Fruit fly (Drosophila melanogaster) whole organism: ENCODE measurements around the gene CG7806.

Experiments
- psq ChIP-seq: fragments of >200 bp; optimal IDR thresholded peaks from 2 replicates; lab custom pipeline; 2017
- usp ChIP-seq: fragments of >200 bp; optimal IDR thresholded peaks from 2 replicates; lab custom pipeline; 2017; ENCODE audit warnings: missing biosample characterization, missing genetic modification characterization, mixed read lengths

DNA sequence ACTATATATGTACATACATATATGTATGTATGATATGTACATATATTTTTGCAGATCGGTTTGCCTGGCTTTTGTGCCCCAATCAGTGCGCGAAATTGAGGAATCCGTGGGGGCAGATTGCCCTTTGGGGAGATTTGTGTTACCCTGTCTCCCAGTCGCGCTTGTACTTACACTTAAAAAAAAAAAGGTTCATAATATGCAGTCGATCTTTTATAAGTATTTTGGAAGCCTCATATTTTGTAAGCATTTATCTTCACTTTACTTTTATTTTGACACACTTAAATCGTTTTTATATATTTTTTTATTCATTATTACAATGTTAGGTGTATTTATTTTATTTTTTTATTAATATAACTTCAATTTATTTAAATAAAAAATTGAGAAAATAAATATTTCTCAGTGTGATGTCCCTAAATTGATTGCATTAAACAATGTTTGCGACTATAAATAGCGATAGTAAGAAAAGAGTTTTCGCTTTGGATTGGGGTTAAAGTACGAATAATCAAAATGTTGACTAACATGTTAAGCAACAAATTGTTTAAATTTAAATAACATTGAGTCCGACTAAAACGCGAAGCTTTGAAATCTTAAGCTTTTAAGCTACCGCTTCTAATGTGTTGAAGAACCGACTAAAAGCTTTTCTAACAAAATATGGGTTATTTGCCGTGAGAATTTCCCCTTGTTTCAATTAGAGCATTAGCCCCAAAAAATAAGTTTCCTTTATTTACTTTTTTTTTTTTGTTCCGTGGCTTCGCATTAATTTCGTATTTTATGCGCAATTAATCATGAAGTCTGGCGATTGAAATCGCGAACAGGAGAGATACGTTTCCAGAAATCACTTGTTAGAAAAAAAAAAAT, 15.4 kb downstream of the CG7806 start:
- TF ChIP-seq psq (no peak), usp (no peak)
